Worm (Caenorhabditis elegans) whole organism, early embryonic: ENCODE results near the gene F49C12.11.

Source experiments
- B0310.2 ChIP-seq: sonication (generic microtip); optimal IDR thresholded peaks from 2 replicates; lab custom pipeline; 2016; ENCODE audit warnings: mild to moderate bottlenecking, missing genetic modification characterization, missing compliant biosample characterization
- F13C5.2 ChIP-seq: sonication (generic microtip); optimal IDR thresholded peaks from 2 replicates; lab custom pipeline; 2017; ENCODE audit warnings: mild to moderate bottlenecking, missing genetic modification characterization, inconsistent platforms, missing compliant biosample characterization
- aly-1 ChIP-seq: sonication (generic microtip); optimal IDR thresholded peaks from 2 replicates; lab custom pipeline; 2016; ENCODE audit warnings: missing genetic modification characterization, missing compliant biosample characterization
- ama-1 ChIP-seq: fragments of 150-350 bp; optimal IDR thresholded peaks from 2 replicates; lab custom pipeline; 2014
- ceh-13 ChIP-seq: fragments of 200-800 bp; sonication (Bioruptor generic); optimal IDR thresholded peaks from 2 replicates; lab custom pipeline; 2018; ENCODE audit warnings: mild to moderate bottlenecking, missing genetic modification characterization, missing compliant biosample characterization
- ceh-36 ChIP-seq: sonication (generic microtip); optimal IDR thresholded peaks from 2 replicates; lab custom pipeline; 2016; ENCODE audit warnings: missing genetic modification characterization, inconsistent platforms, missing compliant biosample characterization
- ets-7 ChIP-seq: sonication (generic microtip); optimal IDR thresholded peaks from 2 replicates; lab custom pipeline; 2016; ENCODE audit warnings: missing genotype, missing genetic modification characterization, missing compliant biosample characterization
- flt-1 ChIP-seq: fragments of 200-800 bp; sonication (Bioruptor generic); IDR thresholded peaks from 2 replicates; pipeline ENCODE4 v1.3.6; 2022; ENCODE audit warnings: missing genetic modification characterization, missing compliant biosample characterization
- hmbx-1 ChIP-seq: sonication (generic microtip); optimal IDR thresholded peaks from 2 replicates; lab custom pipeline; 2016; ENCODE audit warnings: mild to moderate bottlenecking, missing genetic modification characterization, missing compliant biosample characterization
- hmg-4 ChIP-seq: fragments of 200-800 bp; sonication (Bioruptor generic); optimal IDR thresholded peaks from 2 replicates; lab custom pipeline; 2018; ENCODE audit warnings: mild to moderate bottlenecking, missing genetic modification characterization, missing compliant biosample characterization
- hnd-1 ChIP-seq: sonication (generic microtip); optimal IDR thresholded peaks from 2 replicates; lab custom pipeline; 2016; ENCODE audit warnings: missing genetic modification characterization, missing compliant biosample characterization
- pes-1 ChIP-seq: fragments of 200-800 bp; sonication (Bioruptor generic); IDR thresholded peaks from 2 replicates; pipeline ENCODE4 v1.3.6; 2022; ENCODE audit warnings: missing genetic modification reagents, missing genetic modification characterization, missing compliant biosample characterization
- scrt-1 ChIP-seq: fragments of 200-800 bp; sonication (Bioruptor generic); IDR thresholded peaks from 2 replicates; pipeline ENCODE4 v1.3.6; 2022; ENCODE audit warnings: missing genetic modification characterization, missing compliant biosample characterization
- sea-1 ChIP-seq: fragments of 200-800 bp; sonication (Bioruptor generic); conservative IDR thresholded peaks from 2 replicates; pipeline ENCODE4 v1.3.6; 2022; ENCODE audit warnings: missing genetic modification characterization, missing compliant biosample characterization
- tbx-11 ChIP-seq: fragments of 200-800 bp; sonication (Bioruptor generic); IDR thresholded peaks from 2 replicates; pipeline ENCODE4 v1.3.6; 2022; ENCODE audit warnings: missing genetic modification characterization, missing compliant biosample characterization
- tbx-37 ChIP-seq: fragments of 200-800 bp; sonication (Bioruptor generic); conservative IDR thresholded peaks from 2 replicates; pipeline ENCODE4 v1.3.6; 2022; ENCODE audit warnings: missing genetic modification reagents, missing genetic modification characterization, missing compliant biosample characterization
- tra-4 ChIP-seq: sonication (generic microtip); optimal IDR thresholded peaks from 2 replicates; lab custom pipeline; 2017; ENCODE audit warnings: missing genetic modification characterization, missing compliant biosample characterization

The F49C12.11 gene

ce11 chrIV:9318147-9318546 is 1.0 kb upstream of the F49C12.11 start:
- TF ChIP-seq hnd-1 (tag; lab: Kevin White, UChicago), result no peak
- no peak for TF ChIP-seq aly-1 (tag; lab: Kevin White, UChicago)
- no peak for TF ChIP-seq scrt-1
- no peak for TF ChIP-seq ceh-13

- TF ChIP-seq ets-7 (tag; lab: Kevin White, UChicago) (no peak), ama-1 (lab: Kevin White, UChicago) (no peak), tbx-37 (GFP tag; lab: Robert Waterston, UW) (no peak), ceh-36 (no peak), tbx-11 (no peak), tra-4 (tag; lab: Kevin White, UChicago) (no peak), hnd-1 (tag; lab: Kevin White, UChicago) (no peak), ceh-13 (no peak), flt-1 (GFP tag; lab: Robert Waterston, UW) (no peak), sea-1 (GFP tag; lab: Robert Waterston, UW) (no peak), aly-1 (tag; lab: Kevin White, UChicago) (no peak), hmbx-1 (tag; lab: Kevin White, UChicago) (no peak), pes-1 (GFP tag; lab: Robert Waterston, UW) (no peak), scrt-1 (no peak), hmg-4 (GFP tag; lab: Kevin White, UChicago) (no peak), B0310.2 (tag; lab: Kevin White, UChicago) (no peak), F13C5.2 (tag; lab: Kevin White, UChicago) (no peak)
These were observed 843 bp downstream of the F49C12.11 start for ce11 chrIV:9320023-9320422.

ce11 chrIV:9321039-9321851 is 2.1 kb downstream of the F49C12.11 start, which contains the start of the genes F49C12.12 and vha-17:
Gene F49C12.12, minus strand, starts transcription at chrIV:9321089.
Gene vha-17, plus strand, starts transcription at chrIV:9321801.
- TF ChIP-seq ets-7 (tag; lab: Kevin White, UChicago) (no peak), sea-1 (GFP tag; lab: Robert Waterston, UW) (no peak), tbx-37 (GFP tag; lab: Robert Waterston, UW) (no peak), hmg-4 (GFP tag; lab: Kevin White, UChicago) (no peak), F13C5.2 (tag; lab: Kevin White, UChicago) (no peak), hnd-1 (tag; lab: Kevin White, UChicago) (no peak), B0310.2 (tag; lab: Kevin White, UChicago) (no peak), flt-1 (GFP tag; lab: Robert Waterston, UW) (no peak)

ce11 chrIV:9322489-9322888 is 3.3 kb downstream of the F49C12.11 start:
- TF ChIP-seq scrt-1 (no peak), ceh-36 (no peak), hnd-1 (tag; lab: Kevin White, UChicago) (no peak), F13C5.2 (tag; lab: Kevin White, UChicago) (no peak), hmg-4 (GFP tag; lab: Kevin White, UChicago) (no peak), sea-1 (GFP tag; lab: Robert Waterston, UW) (no peak), ets-7 (tag; lab: Kevin White, UChicago) (no peak)

- no peak for TF ChIP-seq B0310.2 (tag; lab: Kevin White, UChicago)
- TF ChIP-seq ama-1 (lab: Kevin White, UChicago), result no peak
- no peak for TF ChIP-seq F13C5.2 (tag; lab: Kevin White, UChicago)
- TF ChIP-seq hmbx-1 (tag; lab: Kevin White, UChicago), result no peak
- TF ChIP-seq ceh-36, result no peak
- TF ChIP-seq tbx-11, result no peak
- TF ChIP-seq hnd-1 (tag; lab: Kevin White, UChicago), result no peak
- no peak for TF ChIP-seq pes-1 (GFP tag; lab: Robert Waterston, UW)
- TF ChIP-seq flt-1 (GFP tag; lab: Robert Waterston, UW), result no peak
- no peak for TF ChIP-seq aly-1 (tag; lab: Kevin White, UChicago)
- no peak for TF ChIP-seq ets-7 (tag; lab: Kevin White, UChicago)
- no peak for TF ChIP-seq sea-1 (GFP tag; lab: Robert Waterston, UW)
- no peak for TF ChIP-seq tra-4 (tag; lab: Kevin White, UChicago)
- TF ChIP-seq hmg-4 (GFP tag; lab: Kevin White, UChicago), result no peak
- no peak for TF ChIP-seq scrt-1
These were observed 4.9 kb downstream of the F49C12.11 start, which contains the start of the genes nspg-11 and F49C12.15 for ce11 chrIV:9323989-9324506. Gene nspg-11, minus strand, starts transcription at chrIV:9324089. Gene F49C12.15, plus strand, starts transcription at chrIV:9324456.

ce11 chrIV:9327706-9328105 is 8.5 kb downstream of the F49C12.11 start, which contains the start of gene clec-183:
Gene clec-183, plus strand, starts transcription at chrIV:9328006.
- no peak for TF ChIP-seq F13C5.2 (tag; lab: Kevin White, UChicago)
- no peak for TF ChIP-seq B0310.2 (tag; lab: Kevin White, UChicago)
- no peak for TF ChIP-seq hmg-4 (GFP tag; lab: Kevin White, UChicago)
- TF ChIP-seq ets-7 (tag; lab: Kevin White, UChicago), result no peak
- TF ChIP-seq ceh-13, result no peak
- no peak for TF ChIP-seq aly-1 (tag; lab: Kevin White, UChicago)
- no peak for TF ChIP-seq tbx-37 (GFP tag; lab: Robert Waterston, UW)

ce11 chrIV:9330755-9331154 is 11.6 kb downstream of the F49C12.11 start, which contains the start of gene nspg-7.1:
Gene nspg-7.1, minus strand, starts transcription at chrIV:9330855.
- TF ChIP-seq flt-1 (GFP tag; lab: Robert Waterston, UW), result no peak
- TF ChIP-seq pes-1 (GFP tag; lab: Robert Waterston, UW), result no peak
- no peak for TF ChIP-seq hmg-4 (GFP tag; lab: Kevin White, UChicago)
- TF ChIP-seq ama-1 (lab: Kevin White, UChicago), result no peak
- TF ChIP-seq B0310.2 (tag; lab: Kevin White, UChicago), result no peak
- no peak for TF ChIP-seq sea-1 (GFP tag; lab: Robert Waterston, UW)
- TF ChIP-seq tbx-37 (GFP tag; lab: Robert Waterston, UW), result no peak
- TF ChIP-seq tbx-11, result no peak
- no peak for TF ChIP-seq scrt-1
- TF ChIP-seq ets-7 (tag; lab: Kevin White, UChicago), result no peak
- no peak for TF ChIP-seq F13C5.2 (tag; lab: Kevin White, UChicago)
- no peak for TF ChIP-seq hmbx-1 (tag; lab: Kevin White, UChicago)
- TF ChIP-seq ceh-36, result no peak
